Worm (Caenorhabditis elegans) whole organism, early embryonic: ENCODE data around the gene H12D21.9.

ENCODE experiments used
- B0310.2 ChIP-seq: sonication (generic microtip); optimal IDR thresholded peaks from 2 replicates; lab custom pipeline; 2016; ENCODE audit warnings: mild to moderate bottlenecking, missing genetic modification characterization, missing compliant biosample characterization
- F13C5.2 ChIP-seq: sonication (generic microtip); optimal IDR thresholded peaks from 2 replicates; lab custom pipeline; 2017; ENCODE audit warnings: mild to moderate bottlenecking, missing genetic modification characterization, inconsistent platforms, missing compliant biosample characterization
- aly-1 ChIP-seq: sonication (generic microtip); optimal IDR thresholded peaks from 2 replicates; lab custom pipeline; 2016; ENCODE audit warnings: missing genetic modification characterization, missing compliant biosample characterization
- ama-1 ChIP-seq: fragments of 150-350 bp; optimal IDR thresholded peaks from 2 replicates; lab custom pipeline; 2014
- ceh-13 ChIP-seq: fragments of 200-800 bp; sonication (Bioruptor generic); optimal IDR thresholded peaks from 2 replicates; lab custom pipeline; 2018; ENCODE audit warnings: mild to moderate bottlenecking, missing genetic modification characterization, missing compliant biosample characterization
- ceh-36 ChIP-seq: sonication (generic microtip); optimal IDR thresholded peaks from 2 replicates; lab custom pipeline; 2016; ENCODE audit warnings: missing genetic modification characterization, inconsistent platforms, missing compliant biosample characterization
- ets-7 ChIP-seq: sonication (generic microtip); optimal IDR thresholded peaks from 2 replicates; lab custom pipeline; 2016; ENCODE audit warnings: missing genotype, missing genetic modification characterization, missing compliant biosample characterization
- flt-1 ChIP-seq: fragments of 200-800 bp; sonication (Bioruptor generic); IDR thresholded peaks from 2 replicates; pipeline ENCODE4 v1.3.6; 2022; ENCODE audit warnings: missing genetic modification characterization, missing compliant biosample characterization
- hmbx-1 ChIP-seq: sonication (generic microtip); optimal IDR thresholded peaks from 2 replicates; lab custom pipeline; 2016; ENCODE audit warnings: mild to moderate bottlenecking, missing genetic modification characterization, missing compliant biosample characterization
- hmg-4 ChIP-seq: fragments of 200-800 bp; sonication (Bioruptor generic); optimal IDR thresholded peaks from 2 replicates; lab custom pipeline; 2018; ENCODE audit warnings: mild to moderate bottlenecking, missing genetic modification characterization, missing compliant biosample characterization
- hnd-1 ChIP-seq: sonication (generic microtip); optimal IDR thresholded peaks from 2 replicates; lab custom pipeline; 2016; ENCODE audit warnings: missing genetic modification characterization, missing compliant biosample characterization
- pes-1 ChIP-seq: fragments of 200-800 bp; sonication (Bioruptor generic); IDR thresholded peaks from 2 replicates; pipeline ENCODE4 v1.3.6; 2022; ENCODE audit warnings: missing genetic modification reagents, missing genetic modification characterization, missing compliant biosample characterization
- scrt-1 ChIP-seq: fragments of 200-800 bp; sonication (Bioruptor generic); IDR thresholded peaks from 2 replicates; pipeline ENCODE4 v1.3.6; 2022; ENCODE audit warnings: missing genetic modification characterization, missing compliant biosample characterization
- sea-1 ChIP-seq: fragments of 200-800 bp; sonication (Bioruptor generic); conservative IDR thresholded peaks from 2 replicates; pipeline ENCODE4 v1.3.6; 2022; ENCODE audit warnings: missing genetic modification characterization, missing compliant biosample characterization
- tbx-11 ChIP-seq: fragments of 200-800 bp; sonication (Bioruptor generic); IDR thresholded peaks from 2 replicates; pipeline ENCODE4 v1.3.6; 2022; ENCODE audit warnings: missing genetic modification characterization, missing compliant biosample characterization
- tbx-37 ChIP-seq: fragments of 200-800 bp; sonication (Bioruptor generic); conservative IDR thresholded peaks from 2 replicates; pipeline ENCODE4 v1.3.6; 2022; ENCODE audit warnings: missing genetic modification reagents, missing genetic modification characterization, missing compliant biosample characterization
- tra-4 ChIP-seq: sonication (generic microtip); optimal IDR thresholded peaks from 2 replicates; lab custom pipeline; 2017; ENCODE audit warnings: missing genetic modification characterization, missing compliant biosample characterization

The H12D21.9 gene

DNA sequence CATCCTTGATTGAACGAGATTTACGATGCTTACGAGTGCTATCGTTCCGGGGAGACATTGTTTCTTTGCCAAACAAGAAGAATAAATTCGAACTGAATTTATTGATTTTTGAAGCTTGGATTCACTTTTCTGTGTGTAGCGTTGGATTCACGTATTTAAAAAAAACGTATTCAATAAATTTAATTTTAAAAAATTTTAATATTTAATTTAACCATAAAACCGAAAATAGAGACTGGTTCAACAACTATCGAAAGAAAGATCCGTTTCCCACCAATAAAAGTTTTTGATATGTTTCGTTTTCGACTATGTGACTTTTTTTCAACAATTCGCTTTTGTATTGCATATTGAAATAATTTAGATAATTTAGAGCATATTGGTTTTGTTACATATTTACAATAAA lies 33.9 kb downstream of the H12D21.9 start, which contains the start of gene ZC412.5:
TSS of gene ZC412.5 (minus strand) at position 101 of the 400 bp plus-strand sequence.
- TF ChIP-seq pes-1 (GFP tag; lab: Robert Waterston, UW) (no peak), flt-1 (GFP tag; lab: Robert Waterston, UW) (no peak), scrt-1 (GFP tag; lab: Robert Waterston, UW) (no peak), sea-1 (GFP tag; lab: Robert Waterston, UW) (no peak), aly-1 (tag; lab: Kevin White, UChicago) (no peak), ama-1 (lab: Kevin White, UChicago) (no peak), ets-7 (tag; lab: Kevin White, UChicago) (no peak), hmbx-1 (tag; lab: Kevin White, UChicago) (no peak), tbx-37 (GFP tag; lab: Robert Waterston, UW) (no peak), tra-4 (no peak), hnd-1 (no peak), ceh-36 (tag; lab: Kevin White, UChicago) (no peak), B0310.2 (tag; lab: Kevin White, UChicago) (no peak), F13C5.2 (tag; lab: Kevin White, UChicago) (no peak), hmg-4 (GFP tag; lab: Kevin White, UChicago) (no peak), tbx-11 (GFP tag; lab: Robert Waterston, UW) (no peak), ceh-13 (GFP tag; lab: Kevin White, UChicago) (no peak)

DNA sequence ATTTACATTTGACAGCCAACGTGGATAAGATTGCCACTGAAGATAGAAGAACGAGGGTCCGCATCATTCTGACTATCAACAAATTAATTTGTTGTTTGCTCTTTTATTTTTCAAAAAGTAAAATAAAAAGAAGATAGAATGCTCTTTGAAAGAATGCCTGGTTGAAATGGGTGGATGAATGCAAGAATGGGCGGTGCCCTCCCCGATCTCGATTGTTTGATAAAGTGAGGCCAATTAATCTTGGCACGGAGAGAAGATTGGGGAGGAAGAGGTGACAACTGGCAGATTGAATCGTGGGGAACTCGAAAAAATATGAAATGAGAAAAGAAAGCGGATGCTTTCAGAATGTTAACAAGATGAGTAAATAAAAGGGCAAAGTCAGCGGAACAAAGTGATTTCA lies 37.9 kb downstream of the H12D21.9 start, which contains the start of gene ZC412.3:
TSS of gene ZC412.3 (minus strand) at position 183 of the 400 bp plus-strand sequence.
- no peak for TF ChIP-seq F13C5.2 (tag; lab: Kevin White, UChicago)
- no peak for TF ChIP-seq pes-1 (GFP tag; lab: Robert Waterston, UW)
- no peak for TF ChIP-seq ama-1 (lab: Kevin White, UChicago)
- TF ChIP-seq tra-4: no peak
- no peak for TF ChIP-seq scrt-1 (GFP tag; lab: Robert Waterston, UW)
- TF ChIP-seq hnd-1: no peak
- TF ChIP-seq tbx-37 (GFP tag; lab: Robert Waterston, UW): no peak
- no peak for TF ChIP-seq ceh-36 (tag; lab: Kevin White, UChicago)
- no peak for TF ChIP-seq ceh-13 (GFP tag; lab: Kevin White, UChicago)
- no peak for TF ChIP-seq B0310.2 (tag; lab: Kevin White, UChicago)
- TF ChIP-seq hmg-4 (GFP tag; lab: Kevin White, UChicago): no peak
- no peak for TF ChIP-seq flt-1 (GFP tag; lab: Robert Waterston, UW)
- TF ChIP-seq tbx-11 (GFP tag; lab: Robert Waterston, UW): no peak

DNA sequence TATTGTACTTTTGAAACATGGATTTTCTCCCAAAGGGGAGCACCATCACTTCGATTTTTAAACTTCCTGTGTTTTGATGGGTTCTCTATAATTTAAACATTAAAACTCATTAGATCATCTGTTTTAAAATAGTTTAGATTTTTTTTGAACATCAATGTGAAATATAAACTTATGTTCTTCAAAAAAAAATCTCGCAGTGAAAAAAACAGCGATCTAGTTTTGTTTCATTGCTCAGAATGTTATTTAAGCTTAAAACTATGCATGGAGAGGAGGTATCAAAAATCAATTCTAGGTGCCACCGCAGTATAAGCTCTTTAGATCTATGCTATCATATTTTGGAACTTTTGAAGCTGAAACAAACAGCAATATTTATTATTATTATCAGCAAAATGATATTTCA lies 41.1 kb downstream of the H12D21.9 start, which contains the start of gene gcy-14:
TSS of gene gcy-14 (minus strand) at position 101 of the 400 bp plus-strand sequence.
- TF ChIP-seq F13C5.2 (tag; lab: Kevin White, UChicago): no peak

- TF ChIP-seq sea-1 (GFP tag; lab: Robert Waterston, UW) (no peak), flt-1 (GFP tag; lab: Robert Waterston, UW) (no peak), F13C5.2 (tag; lab: Kevin White, UChicago) (no peak), ets-7 (tag; lab: Kevin White, UChicago) (no peak)
These were observed 49.9 kb downstream of the H12D21.9 start for ce11 chrV:14859380-14859779.

- no peak for TF ChIP-seq ets-7 (tag; lab: Kevin White, UChicago)
- no peak for TF ChIP-seq sea-1 (GFP tag; lab: Robert Waterston, UW)
- no peak for TF ChIP-seq ceh-36 (tag; lab: Kevin White, UChicago)
- no peak for TF ChIP-seq flt-1 (GFP tag; lab: Robert Waterston, UW)
- no peak for TF ChIP-seq tbx-11 (GFP tag; lab: Robert Waterston, UW)
- TF ChIP-seq tra-4: no peak
- no peak for TF ChIP-seq aly-1 (tag; lab: Kevin White, UChicago)
- TF ChIP-seq pes-1 (GFP tag; lab: Robert Waterston, UW): no peak
- no peak for TF ChIP-seq scrt-1 (GFP tag; lab: Robert Waterston, UW)
- no peak for TF ChIP-seq hnd-1
- TF ChIP-seq ceh-13 (GFP tag; lab: Kevin White, UChicago): no peak
- TF ChIP-seq F13C5.2 (tag; lab: Kevin White, UChicago): no peak
- no peak for TF ChIP-seq ama-1 (lab: Kevin White, UChicago)
- TF ChIP-seq hmg-4 (GFP tag; lab: Kevin White, UChicago): no peak
- no peak for TF ChIP-seq B0310.2 (tag; lab: Kevin White, UChicago)
- no peak for TF ChIP-seq hmbx-1 (tag; lab: Kevin White, UChicago)
These were observed 50.8 kb downstream of the H12D21.9 start, which contains the start of gene npr-13 for ce11 chrV:14858503-14858902. TSS of gene npr-13 (minus strand) at chrV:14858603.

- TF ChIP-seq tra-4 (peak; percentile 27), tbx-11 (GFP tag; lab: Robert Waterston, UW) (peak; percentile 72), ama-1 (lab: Kevin White, UChicago) (no peak), sea-1 (GFP tag; lab: Robert Waterston, UW) (peak; percentile 72), hmbx-1 (tag; lab: Kevin White, UChicago) (peak; percentile 39), aly-1 (tag; lab: Kevin White, UChicago) (peak; percentile 24), tbx-37 (GFP tag; lab: Robert Waterston, UW) (peak; percentile 56), ceh-13 (GFP tag; lab: Kevin White, UChicago) (peak; percentile 62), hmg-4 (GFP tag; lab: Kevin White, UChicago) (peak; percentile 72), flt-1 (GFP tag; lab: Robert Waterston, UW) (peak; percentile 86), hnd-1 (peak; percentile 32), F13C5.2 (tag; lab: Kevin White, UChicago) (peak; percentile 56), pes-1 (GFP tag; lab: Robert Waterston, UW) (peak; percentile 86), scrt-1 (GFP tag; lab: Robert Waterston, UW) (peak; percentile 87), B0310.2 (tag; lab: Kevin White, UChicago) (peak; percentile 38), ceh-36 (tag; lab: Kevin White, UChicago) (peak; percentile 65), ets-7 (tag; lab: Kevin White, UChicago) (no peak)
These were observed 53.7 kb downstream of the H12D21.9 start for ce11 chrV:14855626-14856025.

- TF ChIP-seq ets-7 (tag; lab: Kevin White, UChicago): no peak
- no peak for TF ChIP-seq hnd-1
- no peak for TF ChIP-seq ceh-36 (tag; lab: Kevin White, UChicago)
- TF ChIP-seq ama-1 (lab: Kevin White, UChicago): no peak
- no peak for TF ChIP-seq B0310.2 (tag; lab: Kevin White, UChicago)
- TF ChIP-seq hmg-4 (GFP tag; lab: Kevin White, UChicago): no peak
- TF ChIP-seq ceh-13 (GFP tag; lab: Kevin White, UChicago): no peak
- no peak for TF ChIP-seq tbx-11 (GFP tag; lab: Robert Waterston, UW)
- no peak for TF ChIP-seq sea-1 (GFP tag; lab: Robert Waterston, UW)
- no peak for TF ChIP-seq tra-4
- no peak for TF ChIP-seq pes-1 (GFP tag; lab: Robert Waterston, UW)
- no peak for TF ChIP-seq aly-1 (tag; lab: Kevin White, UChicago)
- no peak for TF ChIP-seq scrt-1 (GFP tag; lab: Robert Waterston, UW)
- TF ChIP-seq tbx-37 (GFP tag; lab: Robert Waterston, UW): no peak
- no peak for TF ChIP-seq F13C5.2 (tag; lab: Kevin White, UChicago)
- no peak for TF ChIP-seq hmbx-1 (tag; lab: Kevin White, UChicago)
- no peak for TF ChIP-seq flt-1 (GFP tag; lab: Robert Waterston, UW)
These were observed 55.0 kb downstream of the H12D21.9 start for ce11 chrV:14854261-14854660.
